Fruit fly (Drosophila melanogaster) whole organism, prepupa: ENCODE results near the gene Lmpt.

ENCODE experiments used
- Blimp-1 ChIP-seq: fragments of 200-800 bp; sonication (Bioruptor generic); optimal IDR thresholded peaks from 3 replicates; lab custom pipeline; 2017; ENCODE audit warnings: missing biosample characterization, missing genetic modification characterization, mild to moderate bottlenecking, moderate library complexity, missing genetic modification reagents
- CG10631 ChIP-seq: fragments of 200-800 bp; sonication (Bioruptor generic); optimal IDR thresholded peaks from 2 replicates; lab custom pipeline; 2016; ENCODE audit warnings: missing biosample characterization, missing genetic modification characterization
- CG10669 ChIP-seq: fragments of 200-800 bp; sonication (Bioruptor generic); optimal IDR thresholded peaks from 3 replicates; lab custom pipeline; 2018; ENCODE audit warnings: missing biosample characterization, mild to moderate bottlenecking, missing genetic modification characterization, moderate library complexity
- CG11294 ChIP-seq: fragments of 200-800 bp; sonication (Bioruptor generic); IDR thresholded peaks from 2 replicates; pipeline ENCODE4 v1.3.6; 2022; ENCODE audit warnings: missing biosample characterization, missing genetic modification characterization
- CG11762 ChIP-seq: fragments of 200-800 bp; sonication (Bioruptor generic); optimal IDR thresholded peaks from 3 replicates; lab custom pipeline; 2016; ENCODE audit warnings: missing biosample characterization, missing genetic modification characterization; ENCODE audit not compliant: insufficient read depth
- CG15336 ChIP-seq: fragments of 200-800 bp; sonication (Bioruptor generic); IDR thresholded peaks from 2 replicates; pipeline ENCODE4 v1.3.6; 2022; ENCODE audit warnings: missing biosample characterization, missing genetic modification characterization
- CG1621 ChIP-seq: fragments of 200-800 bp; sonication (Bioruptor generic); optimal IDR thresholded peaks from 3 replicates; lab custom pipeline; 2018; ENCODE audit warnings: missing biosample characterization, mild to moderate bottlenecking, missing genetic modification characterization
- CG16779 ChIP-seq: fragments of 200-800 bp; sonication (Bioruptor generic); optimal IDR thresholded peaks from 3 replicates; lab custom pipeline; 2017; ENCODE audit warnings: missing biosample characterization, mild to moderate bottlenecking, missing genetic modification characterization
- CG3032 ChIP-seq: fragments of 200-800 bp; optimal IDR thresholded peaks from 2 replicates; lab custom pipeline; 2019; ENCODE audit warnings: missing biosample characterization, mild to moderate bottlenecking, missing genetic modification characterization, moderate library complexity
- CG31627 ChIP-seq: fragments of 200-800 bp; sonication (Bioruptor generic); optimal IDR thresholded peaks from 3 replicates; lab custom pipeline; 2016; ENCODE audit warnings: missing biosample characterization, missing genetic modification characterization
- CG32006 ChIP-seq: fragments of 200-800 bp; sonication (Bioruptor generic); optimal IDR thresholded peaks from 3 replicates; lab custom pipeline; 2017; ENCODE audit warnings: missing biosample characterization, mild to moderate bottlenecking, missing genetic modification characterization
- CG3919 ChIP-seq: fragments of 200-800 bp; sonication (Bioruptor generic); optimal IDR thresholded peaks from 3 replicates; lab custom pipeline; 2016; ENCODE audit warnings: missing biosample characterization, missing genetic modification characterization
- CG4318 ChIP-seq: fragments of 200-800 bp; sonication (Bioruptor generic); optimal IDR thresholded peaks from 3 replicates; lab custom pipeline; 2017; ENCODE audit warnings: missing biosample characterization, mild to moderate bottlenecking, missing genetic modification characterization
- CG6163 ChIP-seq: fragments of 200-800 bp; sonication (Bioruptor generic); IDR thresholded peaks from 3 replicates; pipeline ENCODE4 v1.3.6; 2022; ENCODE audit warnings: missing biosample characterization, missing genetic modification characterization
- CG6276 ChIP-seq: fragments of 200-800 bp; sonication (Bioruptor generic); optimal IDR thresholded peaks from 2 replicates; lab custom pipeline; 2017; ENCODE audit warnings: missing biosample characterization, mild to moderate bottlenecking, missing genetic modification characterization
- CG6808 ChIP-seq: fragments of 200-800 bp; sonication (Bioruptor generic); optimal IDR thresholded peaks from 3 replicates; lab custom pipeline; 2017; ENCODE audit warnings: missing biosample characterization, missing genetic modification characterization, mild to moderate bottlenecking, moderate library complexity, missing genetic modification reagents
- CG6854 ChIP-seq: fragments of 200-800 bp; sonication (Bioruptor generic); optimal IDR thresholded peaks from 2 replicates; lab custom pipeline; 2017; ENCODE audit warnings: missing biosample characterization, mild to moderate bottlenecking, missing genetic modification characterization
- CG7368 ChIP-seq: fragments of 200-800 bp; sonication (Bioruptor generic); optimal IDR thresholded peaks from 3 replicates; lab custom pipeline; 2016; ENCODE audit warnings: missing biosample characterization, missing genetic modification characterization
- Eip78C ChIP-seq: fragments of 200-800 bp; sonication (Bioruptor generic); peaks from one replicate; lab custom pipeline; 2016; ENCODE audit warnings: missing biosample characterization, missing genetic modification characterization
- Eip93F ChIP-seq: fragments of 200-800 bp; sonication (Bioruptor generic); optimal IDR thresholded peaks from 2 replicates; lab custom pipeline; 2016; ENCODE audit warnings: missing biosample characterization, mild to moderate bottlenecking, missing genetic modification characterization
- Ets21C ChIP-seq: fragments of 200-800 bp; sonication (Bioruptor generic); optimal IDR thresholded peaks from 3 replicates; lab custom pipeline; 2016; ENCODE audit warnings: missing biosample characterization, missing genetic modification characterization
- Ets96B ChIP-seq: fragments of 200-800 bp; optimal IDR thresholded peaks from 2 replicates; lab custom pipeline; 2019; ENCODE audit warnings: missing biosample characterization, mild to moderate bottlenecking, missing genetic modification characterization, moderate library complexity
- Gug ChIP-seq: fragments of 200-800 bp; sonication (Bioruptor generic); IDR thresholded peaks from 2 replicates; pipeline ENCODE4 v1.3.6; 2022; ENCODE audit warnings: missing biosample characterization, missing genetic modification characterization
- Hr4 ChIP-seq: fragments of 200-800 bp; sonication (Bioruptor generic); optimal IDR thresholded peaks from 3 replicates; lab custom pipeline; 2016; ENCODE audit warnings: missing biosample characterization, missing genetic modification characterization
- Lpt ChIP-seq: fragments of 200-800 bp; sonication (Bioruptor generic); optimal IDR thresholded peaks from 3 replicates; lab custom pipeline; 2016; ENCODE audit warnings: missing biosample characterization, missing genetic modification characterization
- OdsH ChIP-seq: fragments of 200-800 bp; sonication (Bioruptor generic); optimal IDR thresholded peaks from 3 replicates; lab custom pipeline; 2016; ENCODE audit warnings: missing biosample characterization, missing genetic modification characterization
- Smox ChIP-seq: fragments of 200-800 bp; sonication (Bioruptor generic); optimal IDR thresholded peaks from 3 replicates; lab custom pipeline; 2016; ENCODE audit warnings: missing biosample characterization, missing genetic modification characterization
- Sox14 ChIP-seq: fragments of 200-800 bp; sonication (Bioruptor generic); optimal IDR thresholded peaks from 3 replicates; lab custom pipeline; 2016; ENCODE audit warnings: missing biosample characterization, missing genetic modification characterization
- Sox15 ChIP-seq: fragments of 200-800 bp; sonication (Bioruptor generic); optimal IDR thresholded peaks from 3 replicates; lab custom pipeline; 2016; ENCODE audit warnings: missing biosample characterization, missing genetic modification characterization
- cyc ChIP-seq: fragments of 200-800 bp; sonication (Bioruptor generic); optimal IDR thresholded peaks from 3 replicates; lab custom pipeline; 2016; ENCODE audit warnings: missing biosample characterization, missing genetic modification characterization
- dsx ChIP-seq: fragments of 200-800 bp; optimal IDR thresholded peaks from 3 replicates; lab custom pipeline; 2019; ENCODE audit warnings: missing biosample characterization, mild to moderate bottlenecking, missing genetic modification characterization, moderate library complexity; ENCODE audit not compliant: poor library complexity, severe bottlenecking
- eg ChIP-seq: fragments of 200-800 bp; sonication (Bioruptor generic); IDR thresholded peaks from 3 replicates; pipeline ENCODE4 v1.3.6; 2022; ENCODE audit warnings: missing biosample characterization, missing genetic modification characterization
- fd85E ChIP-seq: fragments of 200-800 bp; sonication (Bioruptor generic); optimal IDR thresholded peaks from 3 replicates; lab custom pipeline; 2016; ENCODE audit warnings: missing biosample characterization, missing genetic modification characterization
- fkh ChIP-seq: fragments of 200-800 bp; sonication (Bioruptor generic); optimal IDR thresholded peaks from 3 replicates; lab custom pipeline; 2017; ENCODE audit warnings: missing biosample characterization, mild to moderate bottlenecking, missing genetic modification characterization, moderate library complexity
- lz ChIP-seq: fragments of 200-800 bp; sonication (Bioruptor generic); optimal IDR thresholded peaks from 3 replicates; lab custom pipeline; 2016; ENCODE audit warnings: missing biosample characterization, missing genetic modification characterization
- salr ChIP-seq, 2 experiments: fragments of 200-800 bp; sonication (Bioruptor generic); optimal IDR thresholded peaks; 3 replicates each; lab custom pipeline; 2016 to 2018; ENCODE audit warnings: missing biosample characterization in 2 of 2, missing genetic modification characterization in 2 of 2, mild to moderate bottlenecking in 1 of 2
- spab ChIP-seq: fragments of 200-800 bp; sonication (Bioruptor generic); optimal IDR thresholded peaks from 2 replicates; lab custom pipeline; 2017; ENCODE audit warnings: missing biosample characterization, mild to moderate bottlenecking, missing genetic modification characterization, missing genetic modification reagents
- svp ChIP-seq: fragments of 200-800 bp; sonication (Bioruptor generic); peaks from one replicate; lab custom pipeline; 2016; ENCODE audit warnings: missing biosample characterization, missing genetic modification characterization
- topi ChIP-seq: fragments of 200-800 bp; sonication (Bioruptor generic); optimal IDR thresholded peaks from 3 replicates; lab custom pipeline; 2016; ENCODE audit warnings: missing biosample characterization, missing genetic modification characterization
- vri ChIP-seq: fragments of 200-800 bp; sonication (Bioruptor generic); optimal IDR thresholded peaks from 3 replicates; lab custom pipeline; 2016; ENCODE audit warnings: missing biosample characterization, mild to moderate bottlenecking, missing genetic modification characterization

Lmpt gene

DNA sequence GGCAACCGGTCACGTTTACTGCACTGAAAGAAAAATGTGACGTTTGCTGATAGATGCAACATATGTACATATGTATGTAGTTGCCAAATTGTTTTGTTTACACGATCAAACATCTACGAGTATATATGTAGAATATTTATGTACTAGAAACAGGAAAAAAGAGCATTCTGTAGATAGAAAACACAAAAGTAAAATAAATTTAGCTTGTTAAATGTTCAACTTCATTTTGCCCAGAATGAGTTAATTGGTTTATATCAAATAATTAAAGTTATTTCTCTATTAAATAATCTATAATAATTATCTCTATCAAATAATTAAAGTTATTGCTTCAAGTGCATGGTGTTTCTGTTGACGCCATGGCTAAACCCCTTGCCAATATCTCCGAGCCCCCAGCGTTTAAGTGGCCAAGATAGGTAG lies 8.0 kb downstream of the Lmpt start (continued):
- TF ChIP-seq Eip78C (peak; percentile 93), dsx (GFP tag; lab: Kevin White, UChicago) (peak; percentile 41), CG7368 (GFP tag; lab: Kevin White, UChicago) (no peak), CG3919 (peak; percentile 68), fkh (GFP tag; lab: Kevin White, UChicago) (no peak), Ets96B (tag; lab: Kevin White, UChicago) (peak; percentile 53), spab (GFP tag; lab: Kevin White, UChicago) (peak; percentile 57), Sox14 (GFP tag; lab: Kevin White, UChicago) (no peak), CG1621 (no peak), CG10669 (GFP tag; lab: Kevin White, UChicago) (peak; percentile 64), Smox (GFP tag; lab: Kevin White, UChicago) (no peak), Hr4 (GFP tag; lab: Kevin White, UChicago) (no peak), svp (GFP tag; lab: Kevin White, UChicago) (peak; percentile 79), CG16779 (tag; lab: Kevin White, UChicago) (peak; percentile 18), CG32006 (no peak), eg (peak; percentile 4; the same call in 2 of the 3 replicates), Gug (GFP tag; lab: Robert Waterston, UW) (no peak), salr (GFP tag; optimal IDR thresholded peaks at IDR 0.05; lab: Kevin White, UChicago) (no peak), CG10631 (GFP tag; lab: Kevin White, UChicago) (peak; percentile 1), cyc (GFP tag; lab: Kevin White, UChicago) (no peak), topi (peak; percentile 39), CG6808 (GFP tag; lab: Kevin White, UChicago) (peak; percentile 75), lz (GFP tag; lab: Kevin White, UChicago) (no peak), CG3032 (peak; percentile 38), Lpt (GFP tag; lab: Kevin White, UChicago) (peak; percentile 74), CG31627 (no peak), CG11294 (GFP tag; lab: Robert Waterston, UW) (no peak), CG15336 (GFP tag; lab: Robert Waterston, UW) (no peak)

DNA sequence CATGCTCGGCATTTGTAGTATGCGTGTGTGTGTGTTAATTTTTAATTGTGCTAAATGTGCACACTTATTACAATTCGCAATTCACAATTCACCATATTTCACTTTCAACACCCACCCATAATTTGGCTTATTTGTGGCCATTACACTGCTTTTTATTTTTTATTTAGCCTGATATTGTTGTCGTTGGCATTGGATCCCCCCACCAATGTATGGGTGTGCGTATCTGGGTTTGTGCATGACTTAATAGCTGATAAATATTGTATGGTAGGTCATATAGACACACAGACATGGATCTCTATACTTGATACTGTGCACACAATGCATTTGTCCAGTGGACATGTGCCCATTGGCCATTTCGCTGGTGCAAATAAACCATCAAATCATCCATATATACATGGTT lies 8.6 kb downstream of the Lmpt start:
- peak; percentile 61 for TF ChIP-seq vri (GFP tag; lab: Kevin White, UChicago)
- no peak for TF ChIP-seq Lpt (GFP tag; lab: Kevin White, UChicago)
- TF ChIP-seq eg: 0 out of 3 replicates have a peak, but pooled peaks have one; percentile 7

DNA sequence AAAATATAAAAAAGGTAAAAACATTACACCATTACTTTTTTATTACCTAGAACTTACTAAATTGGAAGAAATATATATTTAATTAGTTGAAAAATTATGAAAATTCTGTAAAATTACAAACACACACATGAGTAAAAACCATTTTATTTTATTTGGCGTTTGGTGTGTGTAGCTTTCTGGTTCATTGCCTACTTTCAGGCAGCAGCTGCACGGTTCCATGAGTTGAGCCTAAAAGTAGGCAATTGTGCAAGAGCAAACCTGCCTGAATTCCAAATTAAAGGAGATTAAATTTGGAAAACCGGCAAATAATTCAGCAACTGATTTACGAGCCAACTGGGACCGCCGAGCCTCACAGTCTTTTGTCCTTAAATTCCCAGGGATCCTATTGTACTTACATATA lies 10.4 kb downstream of the Lmpt start:
- TF ChIP-seq CG1621 (no peak), CG4318 (no peak), Ets21C (GFP tag; lab: Kevin White, UChicago) (no peak), Eip93F (no peak), CG11762 (no peak)
- TF ChIP-seq, all 60 proteins: peak for 0

DNA sequence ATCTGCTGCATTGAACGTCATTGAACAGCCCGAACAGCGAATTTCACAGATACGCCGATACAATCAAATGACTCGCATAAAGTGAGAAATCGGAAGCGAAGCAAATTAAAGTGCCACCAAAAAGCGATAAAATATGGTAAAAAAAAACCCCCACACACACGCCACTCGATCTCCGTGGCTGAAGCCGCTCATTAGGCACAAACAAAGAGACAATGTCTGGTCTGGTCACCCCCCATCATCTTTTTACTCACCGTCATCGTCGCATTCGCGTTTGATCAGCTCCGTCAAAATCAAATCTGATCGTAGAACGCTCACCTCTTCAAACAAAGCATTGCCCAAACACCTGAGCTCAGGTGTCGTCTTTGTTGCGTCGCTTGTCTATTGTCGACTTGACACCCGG lies 10.9 kb downstream of the Lmpt start:
- no peak for TF ChIP-seq Sox15 (GFP tag; lab: Kevin White, UChicago)
- TF ChIP-seq CG32006: no peak
- TF ChIP-seq CG16779 (tag; lab: Kevin White, UChicago): no peak
- TF ChIP-seq dsx (GFP tag; lab: Kevin White, UChicago): no peak
- TF ChIP-seq OdsH (GFP tag; lab: Kevin White, UChicago): no peak
- no peak for TF ChIP-seq CG11762
- TF ChIP-seq CG6276 (GFP tag; lab: Kevin White, UChicago): no peak
- TF ChIP-seq CG6163 (GFP tag; lab: Robert Waterston, UW): no peak
- no peak for TF ChIP-seq fd85E (GFP tag; lab: Kevin White, UChicago)
- no peak for TF ChIP-seq CG6854 (GFP tag; lab: Kevin White, UChicago)
- no peak for TF ChIP-seq Gug (GFP tag; lab: Robert Waterston, UW)
- TF ChIP-seq Blimp-1 (GFP tag; lab: Kevin White, UChicago): no peak
